Fruit fly (Drosophila melanogaster) whole organism, wandering third instar larva: Measurements from ENCODE around the gene mRpL12.

ENCODE experiments used
- Abd-B ChIP-seq: fragments of >200 bp; optimal IDR thresholded peaks from 2 replicates; lab custom pipeline; 2017; ENCODE audit warnings: missing biosample characterization, missing genetic modification characterization
- CG32264 ChIP-seq: fragments of 200-800 bp; sonication (Bioruptor generic); optimal IDR thresholded peaks from 2 replicates; lab custom pipeline; 2016; ENCODE audit warnings: missing biosample characterization, missing genetic modification characterization
- CG9705 ChIP-seq: fragments of 200-800 bp; sonication (Bioruptor generic); optimal IDR thresholded peaks from 2 replicates; lab custom pipeline; 2018; ENCODE audit warnings: missing biosample characterization, mild to moderate bottlenecking, missing genetic modification characterization
- CrebA ChIP-seq: fragments of 200-800 bp; sonication (Bioruptor generic); optimal IDR thresholded peaks from 2 replicates; lab custom pipeline; 2016; ENCODE audit warnings: missing biosample characterization, mild to moderate bottlenecking, missing genetic modification characterization, borderline replicate concordance
- Dfd ChIP-seq: fragments of >200 bp; optimal IDR thresholded peaks from 2 replicates; lab custom pipeline; 2017; ENCODE audit warnings: missing biosample characterization, missing genetic modification characterization
- Dif ChIP-seq: fragments of 200-275, 200-300 bp; sonication (Bioruptor generic); optimal IDR thresholded peaks from 2 replicates; lab custom pipeline; 2018; ENCODE audit warnings: missing biosample characterization, missing genetic modification characterization; ENCODE audit not compliant: partially characterized antibody
- GATAd ChIP-seq: sonication (Bioruptor generic); optimal IDR thresholded peaks from 2 replicates; lab custom pipeline; 2016; ENCODE audit warnings: missing biosample characterization, missing genetic modification characterization
- HLH106 ChIP-seq: fragments of 200-800 bp; optimal IDR thresholded peaks from 3 replicates; lab custom pipeline; 2019; ENCODE audit warnings: missing biosample characterization, mild to moderate bottlenecking, missing genetic modification characterization, moderate library complexity
- Hnf4 ChIP-seq: fragments of 200-800 bp; sonication (Bioruptor generic); optimal IDR thresholded peaks from 2 replicates; lab custom pipeline; 2016; ENCODE audit warnings: missing biosample characterization, mild to moderate bottlenecking, missing genetic modification characterization
- Hr78 ChIP-seq: fragments of >200 bp; optimal IDR thresholded peaks from 2 replicates; lab custom pipeline; 2017; ENCODE audit warnings: missing biosample characterization, missing genetic modification characterization
- Hr83 ChIP-seq: fragments of 200-300 bp; sonication (Bioruptor generic); optimal IDR thresholded peaks from 2 replicates; lab custom pipeline; 2016; ENCODE audit warnings: missing biosample characterization, mild to moderate bottlenecking, missing genetic modification characterization, moderate library complexity; ENCODE audit not compliant: poor library complexity, severe bottlenecking
- Jra ChIP-seq: sonication (Bioruptor generic); optimal IDR thresholded peaks from 2 replicates; lab custom pipeline; 2016; ENCODE audit warnings: missing biosample characterization, missing genetic modification characterization
- Mio ChIP-seq: sonication (Bioruptor generic); optimal IDR thresholded peaks from 2 replicates; lab custom pipeline; 2016; ENCODE audit warnings: missing biosample characterization, missing genetic modification characterization
- Myc ChIP-seq: fragments of >200 bp; optimal IDR thresholded peaks from 2 replicates; lab custom pipeline; 2017
- N ChIP-seq: fragments of >200 bp; optimal IDR thresholded peaks from 2 replicates; lab custom pipeline; 2018; ENCODE audit warnings: missing biosample characterization, missing external identifiers, missing genetic modification characterization
- OdsH ChIP-seq: fragments of 200-800 bp; sonication (Bioruptor generic); optimal IDR thresholded peaks from 2 replicates; lab custom pipeline; 2016; ENCODE audit warnings: missing biosample characterization, mild to moderate bottlenecking, missing genetic modification characterization
- Rel ChIP-seq, 2 experiments: fragments of 200-800 bp; sonication (Bioruptor generic) in 1 of 2; optimal IDR thresholded peaks; 2 replicates in 1 of 2; 3 replicates in 1 of 2; lab custom pipeline; 2016 to 2019; ENCODE audit warnings: mild to moderate bottlenecking in 2 of 2, missing biosample characterization in 2 of 2, missing genetic modification characterization in 2 of 2, moderate library complexity in 1 of 2
- Sp1 ChIP-seq: fragments of 200-800 bp; sonication (Bioruptor generic); optimal IDR thresholded peaks from 3 replicates; lab custom pipeline; 2019; ENCODE audit warnings: missing biosample characterization, mild to moderate bottlenecking, missing genetic modification characterization, moderate library complexity
- Vsx2 ChIP-seq: fragments of 200-300, 225-300 bp; sonication (Bioruptor generic); optimal IDR thresholded peaks from 2 replicates; lab custom pipeline; 2018; ENCODE audit warnings: missing biosample characterization, missing genetic modification characterization; ENCODE audit not compliant: partially characterized antibody
- br ChIP-seq: fragments of 200-800 bp; sonication (Bioruptor generic); optimal IDR thresholded peaks from 2 replicates; lab custom pipeline; 2016; ENCODE audit warnings: missing biosample characterization, missing genetic modification characterization
- brk ChIP-seq: fragments of 200-800 bp; sonication (Bioruptor generic); optimal IDR thresholded peaks from 2 replicates; lab custom pipeline; 2016; ENCODE audit warnings: missing biosample characterization, mild to moderate bottlenecking, missing genetic modification characterization
- dl ChIP-seq, 2 experiments: fragments of 175-275, 200-275 bp in 1 of 2; fragments of 200-275 bp in 1 of 2; sonication (Bioruptor generic); optimal IDR thresholded peaks; lab custom pipeline; 2018; ENCODE audit warnings: mild to moderate bottlenecking in 2 of 2, missing biosample characterization in 2 of 2, missing genetic modification characterization in 2 of 2, moderate library complexity in 2 of 2; ENCODE audit not compliant: partially characterized antibody in 2 of 2, insufficient read depth in 1 of 2
- dmrt93B ChIP-seq: fragments of 200-800 bp; sonication (Bioruptor generic); optimal IDR thresholded peaks from 2 replicates; lab custom pipeline; 2018; ENCODE audit warnings: missing biosample characterization, mild to moderate bottlenecking, missing genetic modification characterization
- dsf ChIP-seq: sonication (Bioruptor generic); optimal IDR thresholded peaks from 2 replicates; lab custom pipeline; 2016; ENCODE audit warnings: missing biosample characterization, missing genetic modification characterization, borderline replicate concordance
- ey ChIP-seq: fragments of 200-800 bp; sonication (Bioruptor generic); optimal IDR thresholded peaks from 2 replicates; lab custom pipeline; 2016; ENCODE audit warnings: missing biosample characterization, missing genetic modification characterization
- foxo ChIP-seq, 2 experiments: fragments of 200-800 bp; sonication (Bioruptor generic); optimal IDR thresholded peaks; 2 replicates in 1 of 2; 3 replicates in 1 of 2; lab custom pipeline; 2016 to 2017; ENCODE audit warnings: missing biosample characterization in 2 of 2, missing genetic modification characterization in 2 of 2
- fru ChIP-seq: fragments of 200-800 bp; sonication (Bioruptor generic); optimal IDR thresholded peaks from 3 replicates; lab custom pipeline; 2016; ENCODE audit warnings: missing biosample characterization, mild to moderate bottlenecking, missing genetic modification characterization
- h ChIP-seq: fragments of 200-800 bp; sonication (Bioruptor generic); optimal IDR thresholded peaks from 3 replicates; lab custom pipeline; 2016; ENCODE audit warnings: missing biosample characterization, mild to moderate bottlenecking, missing genetic modification characterization
- jim ChIP-seq: fragments of 175-275, 200-325 bp; sonication (Bioruptor generic); optimal IDR thresholded peaks from 2 replicates; lab custom pipeline; 2016; ENCODE audit warnings: missing biosample characterization, mild to moderate bottlenecking, missing genetic modification characterization
- lola ChIP-seq: fragments of >200 bp; optimal IDR thresholded peaks from 2 replicates; lab custom pipeline; 2017; ENCODE audit warnings: missing biosample characterization, missing genetic modification characterization
- pan ChIP-seq: fragments of >200 bp; optimal IDR thresholded peaks from 2 replicates; lab custom pipeline; 2017
- psq ChIP-seq: fragments of 200-800 bp; sonication (Bioruptor generic); optimal IDR thresholded peaks from 3 replicates; lab custom pipeline; 2017; ENCODE audit warnings: missing biosample characterization, mild to moderate bottlenecking, missing genetic modification characterization, moderate library complexity
- rgr ChIP-seq: fragments of 200-800 bp; sonication (Bioruptor generic); optimal IDR thresholded peaks from 3 replicates; lab custom pipeline; 2016; ENCODE audit warnings: missing biosample characterization, mild to moderate bottlenecking, missing genetic modification characterization
- sage ChIP-seq: fragments of 200-800 bp; sonication (Bioruptor generic); optimal IDR thresholded peaks from 2 replicates; lab custom pipeline; 2016; ENCODE audit warnings: missing biosample characterization, mild to moderate bottlenecking, missing genetic modification characterization
- sv ChIP-seq: fragments of 200-800 bp; sonication (Bioruptor generic); optimal IDR thresholded peaks from 3 replicates; lab custom pipeline; 2016; ENCODE audit warnings: missing biosample characterization, missing genetic modification characterization
- tai ChIP-seq: sonication (Bioruptor generic); optimal IDR thresholded peaks from 2 replicates; lab custom pipeline; 2016; ENCODE audit warnings: missing biosample characterization, missing genetic modification characterization
- usp ChIP-seq: fragments of >200 bp; optimal IDR thresholded peaks from 2 replicates; lab custom pipeline; 2017; ENCODE audit warnings: missing biosample characterization, missing genetic modification characterization
- woc ChIP-seq: sonication (Bioruptor generic); optimal IDR thresholded peaks from 2 replicates; lab custom pipeline; 2016; ENCODE audit warnings: missing biosample characterization, mild to moderate bottlenecking, missing genetic modification characterization

The mRpL12 gene

dm6 chr3L:8953962-8954647 is 2.5 kb upstream of the mRpL12 start, which contains the start of the genes CG43783 and orb2:
TSS of gene CG43783 (minus strand) at chr3L:8954272.
TSS of gene orb2 (minus strand) at chr3L:8954463.
- TF ChIP-seq CG32264 (GFP tag; lab: Kevin White, UChicago) (peak; percentile 10), Vsx2 (GFP tag; lab: Kevin White, UChicago) (peak; percentile 64), brk (GFP tag; lab: Kevin White, UChicago) (no peak), CrebA (no peak), Hr83 (GFP tag; lab: Kevin White, UChicago) (peak; percentile 6), Sp1 (GFP tag; lab: Kevin White, UChicago) (no peak), rgr (GFP tag; lab: Kevin White, UChicago) (no peak), jim (GFP tag; lab: Kevin White, UChicago) (no peak), h (GFP tag; lab: Kevin White, UChicago) (no peak), Hnf4 (no peak), Abd-B (GFP tag; lab: Kevin White, UChicago) (no peak), Dif (GFP tag; lab: Kevin White, UChicago) (no peak), pan (lab: Kevin White, UChicago) (no peak), tai (GFP tag; lab: Kevin White, UChicago) (no peak), dmrt93B (no peak), sv (GFP tag; lab: Kevin White, UChicago) (no peak), br (GFP tag; lab: Kevin White, UChicago) (no peak), dsf (GFP tag; lab: Kevin White, UChicago) (no peak), sage (GFP tag; lab: Kevin White, UChicago) (no peak), lola (no peak), GATAd (GFP tag; lab: Kevin White, UChicago) (no peak), usp (no peak), ey (GFP tag; lab: Kevin White, UChicago) (no peak), OdsH (no peak), foxo (GFP tag; optimal IDR thresholded peaks at IDR 0.05; lab: Kevin White, UChicago) (no peak), fru (GFP tag; lab: Kevin White, UChicago) (peak; percentile 89), Myc (no peak), Rel (GFP tag; optimal IDR thresholded peaks at IDR 0.05; lab: Kevin White, UChicago) (no peak), Rel (tag; optimal IDR thresholded peaks at IDR 0.05; lab: Kevin White, UChicago) (no peak), psq (GFP tag; lab: Kevin White, UChicago) (peak; percentile 31), CG9705 (GFP tag; lab: Kevin White, UChicago) (no peak), Mio (GFP tag; lab: Kevin White, UChicago) (no peak), HLH106 (tag; lab: Kevin White, UChicago) (no peak), woc (GFP tag; lab: Kevin White, UChicago) (no peak), Jra (GFP tag; lab: Kevin White, UChicago) (no peak)

- peak; percentile 72 for TF ChIP-seq CG32264 (GFP tag; lab: Kevin White, UChicago)
- TF ChIP-seq Hnf4 = no peak
- no peak for TF ChIP-seq Dfd (GFP tag; lab: Kevin White, UChicago)
- TF ChIP-seq Hr78 (GFP tag; lab: Kevin White, UChicago) = no peak
- TF ChIP-seq CG9705 (GFP tag; lab: Kevin White, UChicago) = peak; percentile 79
- peak; percentile 92 for TF ChIP-seq OdsH
- peak; percentile 3 for TF ChIP-seq GATAd (GFP tag; lab: Kevin White, UChicago)
- peak in 1 of 2 experiments; percentile 96 for TF ChIP-seq foxo (GFP tag; optimal IDR thresholded peaks at IDR 0.05; lab: Kevin White, UChicago)
- no peak for TF ChIP-seq N (GFP tag; lab: Kevin White, UChicago)
- TF ChIP-seq usp = no peak
- no peak for TF ChIP-seq tai (GFP tag; lab: Kevin White, UChicago)
- peak; percentile 96 for TF ChIP-seq Sp1 (GFP tag; lab: Kevin White, UChicago)
- TF ChIP-seq dl (GFP tag; optimal IDR thresholded peaks at IDR 0.05; lab: Kevin White, UChicago; ENCODE audit: insufficient read depth in 1 of 2, partially characterized antibody in 2 of 2) = no peak
- peak; percentile 93 for TF ChIP-seq Rel (GFP tag; optimal IDR thresholded peaks at IDR 0.05; lab: Kevin White, UChicago)
- peak; percentile 96 for TF ChIP-seq Rel (tag; optimal IDR thresholded peaks at IDR 0.05; lab: Kevin White, UChicago)
- TF ChIP-seq jim (GFP tag; lab: Kevin White, UChicago) = peak; percentile 10
- TF ChIP-seq Jra (GFP tag; lab: Kevin White, UChicago) = no peak
- peak; percentile 95 for TF ChIP-seq h (GFP tag; lab: Kevin White, UChicago)
- TF ChIP-seq sage (GFP tag; lab: Kevin White, UChicago) = peak; percentile 96
- TF ChIP-seq Abd-B (GFP tag; lab: Kevin White, UChicago) = no peak
- TF ChIP-seq sv (GFP tag; lab: Kevin White, UChicago) = no peak
- TF ChIP-seq psq (GFP tag; lab: Kevin White, UChicago) = peak; percentile 84
- TF ChIP-seq pan (lab: Kevin White, UChicago) = no peak
- TF ChIP-seq woc (GFP tag; lab: Kevin White, UChicago) = no peak
- TF ChIP-seq Dif (GFP tag; lab: Kevin White, UChicago) = peak; percentile 46
- peak; percentile 91 for TF ChIP-seq br (GFP tag; lab: Kevin White, UChicago)
- TF ChIP-seq Hr83 (GFP tag; lab: Kevin White, UChicago) = peak; percentile 48
- TF ChIP-seq HLH106 (tag; lab: Kevin White, UChicago) = peak; percentile 93
- no peak for TF ChIP-seq lola
- TF ChIP-seq CrebA = no peak
- TF ChIP-seq Vsx2 (GFP tag; lab: Kevin White, UChicago) = peak; percentile 42
- TF ChIP-seq ey (GFP tag; lab: Kevin White, UChicago) = peak; percentile 83
- peak; percentile 95 for TF ChIP-seq rgr (GFP tag; lab: Kevin White, UChicago)
- no peak for TF ChIP-seq Mio (GFP tag; lab: Kevin White, UChicago)
- no peak for TF ChIP-seq dsf (GFP tag; lab: Kevin White, UChicago)
- TF ChIP-seq brk (GFP tag; lab: Kevin White, UChicago) = no peak
- TF ChIP-seq fru (GFP tag; lab: Kevin White, UChicago) = peak; percentile 60
- no peak for TF ChIP-seq Myc
- peak; percentile 86 for TF ChIP-seq dmrt93B
These were observed 1.9 kb upstream of the mRpL12 start, which contains the start of gene GNBP3 for dm6 chr3L:8954648-8955033. TSS of gene GNBP3 (plus strand) at chr3L:8955021.
